Comparison of ENCODE assay signal across 1 fruit fly cellular context in genomic region chr3R:26036153-26037144, dm6.
TF ChIP-seq lines count a peak whose summit lies in the region.

No protein-coding gene starts in this region.

TF ChIP-seq in whole organism, embryonic, 481 proteins besides CTCF, POLR2A, EP300 and RAD21 (continued from another document and continues in another):
- TF ChIP-seq Hr78 (GFP tag; optimal IDR thresholded peaks at IDR 0.05; lab: Kevin White, UChicago) (peak in 1 of 2 experiments; percentile 92), rib (GFP tag; IDR thresholded peaks at IDR 0.05; lab: Robert Waterston, UW) (no peak), eve (GFP tag; optimal IDR thresholded peaks at IDR 0.05; lab: Kevin White, UChicago) (peak in 1 of 2 experiments; percentile 78), ap (GFP tag; IDR thresholded peaks at IDR 0.05; lab: Robert Waterston, UW) (peak; percentile 71), PHDP (tag; optimal IDR thresholded peaks at IDR 0.05; lab: Kevin White, UChicago) (peak; percentile 89), CG4328 (GFP tag; optimal IDR thresholded peaks at IDR 0.05; lab: Kevin White, UChicago) (peak; percentile 89), Hsf (GFP tag; optimal IDR thresholded peaks at IDR 0.05; lab: Kevin White, UChicago) (peak; percentile 83), Stat92E (GFP tag; optimal IDR thresholded peaks at IDR 0.05; lab: Kevin White, UChicago) (peak in 1 of 3 experiments; percentile 99), gcm (GFP tag; optimal IDR thresholded peaks at IDR 0.05; lab: Kevin White, UChicago) (peak; percentile 97), aop (GFP tag; IDR thresholded peaks at IDR 0.05; lab: Robert Waterston, UW) (no peak), dan (GFP tag; IDR thresholded peaks at IDR 0.05; lab: Robert Waterston, UW) (peak; percentile 52; the same call in 1 of the 2 replicates), Antp (GFP tag; optimal IDR thresholded peaks at IDR 0.05; lab: Kevin White, UChicago) (peak; percentile 34), knrl (GFP tag; IDR thresholded peaks at IDR 0.05; lab: Robert Waterston, UW; ENCODE audit: partially characterized antibody) (0 out of 3 replicates have a peak, but pooled peaks have one; percentile 16), esg (GFP tag; conservative IDR thresholded peaks at IDR 0.05; lab: Robert Waterston, UW) (peak; percentile 59), CG18262 (tag; optimal IDR thresholded peaks at IDR 0.05; lab: Kevin White, UChicago) (peak; percentile 99), CG2678 (tag; optimal IDR thresholded peaks at IDR 0.05; lab: Kevin White, UChicago) (peak; percentile 95), CG8359 (GFP tag; optimal IDR thresholded peaks at IDR 0.05; lab: Kevin White, UChicago; ENCODE audit: borderline replicate concordance) (peak; percentile 89), CG18619 (GFP tag; optimal IDR thresholded peaks at IDR 0.05; lab: Kevin White, UChicago) (peak; percentile 84), tio (GFP tag; optimal IDR thresholded peaks at IDR 0.05; lab: Kevin White, UChicago) (peak; percentile 82), sd (tag; optimal IDR thresholded peaks at IDR 0.05; lab: Kevin White, UChicago) (peak; percentile 21), grn (GFP tag; optimal IDR thresholded peaks at IDR 0.05; lab: Kevin White, UChicago) (peak; percentile 45), toy (GFP tag; IDR thresholded peaks at IDR 0.05; lab: Robert Waterston, UW) (no peak), Ptx1 (GFP tag; IDR thresholded peaks at IDR 0.05; lab: Robert Waterston, UW) (peak; percentile 71), crp (GFP tag; optimal IDR thresholded peaks at IDR 0.05; lab: Kevin White, UChicago) (peak in 1 of 2 experiments; percentile 47), Dbx (GFP tag; IDR thresholded peaks at IDR 0.05; lab: Robert Waterston, UW) (no peak), sna (GFP tag; IDR thresholded peaks at IDR 0.05; lab: Robert Waterston, UW; ENCODE audit: partially characterized antibody) (no peak), CG6254 (GFP tag; optimal IDR thresholded peaks at IDR 0.05; lab: Kevin White, UChicago) (peak; percentile 95), CG14710 (tag; optimal IDR thresholded peaks at IDR 0.05; lab: Kevin White, UChicago) (peak; percentile 98), Atf6 (GFP tag; IDR thresholded peaks at IDR 0.05; lab: Robert Waterston, UW) (no peak), CG10267 (tag; optimal IDR thresholded peaks at IDR 0.05; lab: Kevin White, UChicago) (peak; percentile 96), tup (GFP tag; optimal IDR thresholded peaks at IDR 0.05; lab: Kevin White, UChicago) (peak; percentile 35), crc (GFP tag; optimal IDR thresholded peaks at IDR 0.05; lab: Kevin White, UChicago) (peak; percentile 52), Adf1 (GFP tag; IDR thresholded peaks at IDR 0.05; lab: Robert Waterston, UW) (no peak), peb (GFP tag; IDR thresholded peaks at IDR 0.05; lab: Robert Waterston, UW) (peak; percentile 61), bowl (GFP tag; IDR thresholded peaks at IDR 0.05; lab: Robert Waterston, UW) (no peak), maf-S (GFP tag; optimal IDR thresholded peaks at IDR 0.05; lab: Kevin White, UChicago) (peak; percentile 49), CG6272 (GFP tag; IDR thresholded peaks at IDR 0.05; lab: Robert Waterston, UW) (no peak), croc (GFP tag; conservative IDR thresholded peaks at IDR 0.05; lab: Robert Waterston, UW) (peak; percentile 88), CG3995 (GFP tag; optimal IDR thresholded peaks at IDR 0.05; lab: Kevin White, UChicago) (no peak), CG42726 (GFP tag; IDR thresholded peaks at IDR 0.05; lab: Robert Waterston, UW; ENCODE audit: partially characterized antibody) (no peak), otp (GFP tag; IDR thresholded peaks at IDR 0.05; lab: Robert Waterston, UW) (peak; percentile 52; the same call in 1 of the 3 replicates), CG1603 (tag; optimal IDR thresholded peaks at IDR 0.05; lab: Kevin White, UChicago) (peak; percentile 70), run (tag; optimal IDR thresholded peaks at IDR 0.05; lab: Kevin White, UChicago) (peak; percentile 61), CG14860 (GFP tag; IDR thresholded peaks at IDR 0.05; lab: Robert Waterston, UW; ENCODE audit: partially characterized antibody) (0 out of 3 replicates have a peak, but pooled peaks have one; percentile 33), CG8388 (GFP tag; optimal IDR thresholded peaks at IDR 0.05; lab: Kevin White, UChicago) (peak; percentile 95), nerfin-1 (tag; optimal IDR thresholded peaks at IDR 0.05; lab: Kevin White, UChicago) (peak; percentile 94), Chrac-16 (GFP tag; optimal IDR thresholded peaks at IDR 0.05; lab: Kevin White, UChicago) (peak; percentile 86), CG8924 (tag; optimal IDR thresholded peaks at IDR 0.05; lab: Kevin White, UChicago) (peak; percentile 98), pnt (GFP tag; optimal IDR thresholded peaks at IDR 0.05; lab: Kevin White, UChicago) (peak; percentile 74), CG1602 (GFP tag; optimal IDR thresholded peaks at IDR 0.05; lab: Kevin White, UChicago) (peak; percentile 89), CG5245 (GFP tag; optimal IDR thresholded peaks at IDR 0.05; lab: Kevin White, UChicago) (peak; percentile 52), sim (GFP tag; IDR thresholded peaks at IDR 0.05; lab: Robert Waterston, UW) (0 out of 2 replicates have a peak, but pooled peaks have one; percentile 53), CG15073 (GFP tag; optimal IDR thresholded peaks at IDR 0.05; lab: Kevin White, UChicago) (no peak), gro (GFP tag; optimal IDR thresholded peaks at IDR 0.05; lab: Kevin White, UChicago) (no peak), pb (GFP tag; optimal IDR thresholded peaks at IDR 0.05; lab: Kevin White, UChicago) (peak; percentile 37), hth (optimal IDR thresholded peaks at IDR 0.05; lab: Kevin White, UChicago) (no peak), lilli (GFP tag; optimal IDR thresholded peaks at IDR 0.05; lab: Kevin White, UChicago) (peak; percentile 46), inv (GFP tag; IDR thresholded peaks at IDR 0.05; lab: Robert Waterston, UW; ENCODE audit: partially characterized antibody) (no peak), Bgb (GFP tag; IDR thresholded peaks at IDR 0.05; lab: Robert Waterston, UW; ENCODE audit: partially characterized antibody) (0 out of 2 replicates have a peak, but pooled peaks have one; percentile 9), Drgx (GFP tag; IDR thresholded peaks at IDR 0.05; lab: Robert Waterston, UW) (peak; percentile 25; the same call in 1 of the 2 replicates), HHEX (GFP tag; optimal IDR thresholded peaks at IDR 0.05; lab: Kevin White, UChicago) (peak; percentile 77), NFAT (GFP tag; IDR thresholded peaks at IDR 0.05; lab: Robert Waterston, UW) (no peak), CG5953 (GFP tag; IDR thresholded peaks at IDR 0.05; lab: Robert Waterston, UW) (no peak), CG9215 (GFP tag; IDR thresholded peaks at IDR 0.05; lab: Robert Waterston, UW) (peak; percentile 21; the same call in 1 of the 2 replicates), Hr39 (optimal IDR thresholded peaks at IDR 0.05; lab: Kevin White, UChicago) (no peak), CG11093 (GFP tag; IDR thresholded peaks at IDR 0.05; lab: Robert Waterston, UW) (peak; percentile 63), H2.0 (GFP tag; IDR thresholded peaks at IDR 0.05; lab: Robert Waterston, UW) (peak; percentile 49; the same call in 1 of the 2 replicates), CG10366 (GFP tag; IDR thresholded peaks at IDR 0.05; lab: Robert Waterston, UW) (no peak; the same call in 1 of the 2 replicates), CG2202 (tag; optimal IDR thresholded peaks at IDR 0.05; lab: Kevin White, UChicago) (peak; percentile 96), Dad (GFP tag; optimal IDR thresholded peaks at IDR 0.05; lab: Kevin White, UChicago) (peak; percentile 62), CG13775 (GFP tag; optimal IDR thresholded peaks at IDR 0.05; lab: Kevin White, UChicago) (peak; percentile 91), ftz-f1 (GFP tag; optimal IDR thresholded peaks at IDR 0.05; lab: Kevin White, UChicago) (no peak), CG10431 (GFP tag; optimal IDR thresholded peaks at IDR 0.05; lab: Kevin White, UChicago) (peak; percentile 92), sens (GFP tag; lab: Kevin White, UChicago) (peak; percentile 99), Jarid2 (GFP tag; optimal IDR thresholded peaks at IDR 0.05; lab: Kevin White, UChicago) (peak; percentile 63), CG2875 (GFP tag; optimal IDR thresholded peaks at IDR 0.05; lab: Kevin White, UChicago) (peak; percentile 93), Blimp-1 (GFP tag; optimal IDR thresholded peaks at IDR 0.05; lab: Kevin White, UChicago) (peak; percentile 94), CG14014 (GFP tag; IDR thresholded peaks at IDR 0.05; lab: Robert Waterston, UW) (no peak), zen (tag; optimal IDR thresholded peaks at IDR 0.05; lab: Kevin White, UChicago) (peak; percentile 97), CG4707 (GFP tag; optimal IDR thresholded peaks at IDR 0.05; lab: Kevin White, UChicago) (peak; percentile 83), CG9876 (GFP tag; optimal IDR thresholded peaks at IDR 0.05; lab: Kevin White, UChicago) (peak; percentile 3), kay (GFP tag; optimal IDR thresholded peaks at IDR 0.05; lab: Kevin White, UChicago) (peak; percentile 71), Side (GFP tag; optimal IDR thresholded peaks at IDR 0.05; lab: Kevin White, UChicago) (peak; percentile 71), pan (optimal IDR thresholded peaks at IDR 0.05; lab: Kevin White, UChicago) (no peak), pan (GFP tag; optimal IDR thresholded peaks at IDR 0.05 in 1 of 2, IDR thresholded peaks at IDR 0.05 in 1 of 2) (peak in 1 of 2 experiments; percentile 29), Poxn (GFP tag; IDR thresholded peaks at IDR 0.05; lab: Robert Waterston, UW) (no peak), trh (GFP tag; optimal IDR thresholded peaks at IDR 0.05; lab: Kevin White, UChicago) (peak; percentile 47), gcm2 (GFP tag; optimal IDR thresholded peaks at IDR 0.05; lab: Kevin White, UChicago) (peak; percentile 42), CG16813 (GFP tag; IDR thresholded peaks at IDR 0.05; lab: Robert Waterston, UW; ENCODE audit: partially characterized antibody) (0 out of 3 replicates have a peak, but pooled peaks have one; percentile 7), CG3281 (GFP tag; optimal IDR thresholded peaks at IDR 0.05; lab: Kevin White, UChicago) (peak; percentile 11), CG12104 (GFP tag; optimal IDR thresholded peaks at IDR 0.05; lab: Kevin White, UChicago) (peak; percentile 83), CG7786 (GFP tag; optimal IDR thresholded peaks at IDR 0.05; lab: Kevin White, UChicago) (peak; percentile 7), CG3847 (GFP tag; IDR thresholded peaks at IDR 0.05; lab: Robert Waterston, UW) (no peak), CG15696 (tag; optimal IDR thresholded peaks at IDR 0.05; lab: Kevin White, UChicago) (peak; percentile 99), CG1024 (GFP tag; IDR thresholded peaks at IDR 0.05; lab: Robert Waterston, UW) (peak; percentile 15; the same call in 1 of the 2 replicates), chif (GFP tag; optimal IDR thresholded peaks at IDR 0.05; lab: Kevin White, UChicago) (peak; percentile 40 to 89), cato (GFP tag; optimal IDR thresholded peaks at IDR 0.05; lab: Kevin White, UChicago; ENCODE audit: borderline replicate concordance) (peak; percentile 59), bbx (GFP tag; IDR thresholded peaks at IDR 0.05; lab: Robert Waterston, UW; ENCODE audit: partially characterized antibody) (0 out of 2 replicates have a peak, but pooled peaks have one; percentile 40), CG7556 (GFP tag; optimal IDR thresholded peaks at IDR 0.05; lab: Kevin White, UChicago) (peak; percentile 97), hkb (optimal IDR thresholded peaks at IDR 0.05; lab: Kevin White, UChicago) (no peak), hkb (GFP tag; IDR thresholded peaks at IDR 0.05; lab: Robert Waterston, UW) (no peak; the same call in 1 of the 2 replicates), CG7987 (GFP tag; optimal IDR thresholded peaks at IDR 0.05; lab: Kevin White, UChicago) (peak; percentile 31), Dip3 (GFP tag; optimal IDR thresholded peaks at IDR 0.05; lab: Kevin White, UChicago) (no peak), ken (GFP tag; IDR thresholded peaks at IDR 0.05; lab: Robert Waterston, UW) (peak; percentile 54; the same call in 2 of the 3 replicates), CG7963 (GFP tag; IDR thresholded peaks at IDR 0.05; lab: Robert Waterston, UW; ENCODE audit: partially characterized antibody) (no peak), sc (optimal IDR thresholded peaks at IDR 0.05; lab: Kevin White, UChicago) (no peak), sc (GFP tag; optimal IDR thresholded peaks at IDR 0.05; lab: Kevin White, UChicago) (peak; percentile 93), CG7745 (tag; optimal IDR thresholded peaks at IDR 0.05; lab: Kevin White, UChicago) (peak; percentile 76), CG8290 (GFP tag; optimal IDR thresholded peaks at IDR 0.05; lab: Kevin White, UChicago) (peak; percentile 88), CG8290 (tag; optimal IDR thresholded peaks at IDR 0.05; lab: Kevin White, UChicago) (peak in 1 of 2 experiments; percentile 97), stwl (tag; optimal IDR thresholded peaks at IDR 0.05; lab: Kevin White, UChicago) (no peak), vvl (GFP tag; IDR thresholded peaks at IDR 0.05; lab: Robert Waterston, UW) (peak; percentile 71), hb (GFP tag; IDR thresholded peaks at IDR 0.05; lab: Robert Waterston, UW; ENCODE audit: partially characterized antibody) (no peak), CG18599 (GFP tag; optimal IDR thresholded peaks at IDR 0.05; lab: Kevin White, UChicago) (peak; percentile 78), Scr (GFP tag; IDR thresholded peaks at IDR 0.05; lab: Robert Waterston, UW; ENCODE audit: partially characterized antibody) (no peak), H15 (GFP tag; IDR thresholded peaks at IDR 0.05; lab: Robert Waterston, UW) (no peak), Optix (GFP tag; IDR thresholded peaks at IDR 0.05; lab: Robert Waterston, UW) (no peak), cwo (GFP tag; optimal IDR thresholded peaks at IDR 0.05; lab: Kevin White, UChicago) (peak; percentile 62), CG7928 (GFP tag; optimal IDR thresholded peaks at IDR 0.05; lab: Kevin White, UChicago) (no peak), Xbp1 (GFP tag; optimal IDR thresholded peaks at IDR 0.05; lab: Kevin White, UChicago) (peak; percentile 71), pum (GFP tag; optimal IDR thresholded peaks at IDR 0.05; lab: Kevin White, UChicago) (peak; percentile 67), D19A (tag; optimal IDR thresholded peaks at IDR 0.05; lab: Kevin White, UChicago) (peak; percentile 96), CG13624 (GFP tag; optimal IDR thresholded peaks at IDR 0.05; lab: Kevin White, UChicago) (peak; percentile 24), CG4617 (GFP tag; optimal IDR thresholded peaks at IDR 0.05; lab: Kevin White, UChicago; ENCODE audit: borderline replicate concordance) (peak; percentile 49), zfh1 (GFP tag; IDR thresholded peaks at IDR 0.05; lab: Robert Waterston, UW) (no peak; the same call in none of the 3 replicates), CG8944 (GFP tag; optimal IDR thresholded peaks at IDR 0.05; lab: Kevin White, UChicago) (peak; percentile 44), mld (GFP tag; IDR thresholded peaks at IDR 0.05; lab: Robert Waterston, UW; ENCODE audit: partially characterized antibody) (no peak)
